Worm (Caenorhabditis elegans) whole organism, young adult: ENCODE results near the gene rab-14.

ENCODE experiments used
- B0019.2 ChIP-seq: fragments of 200-800 bp; sonication (Bioruptor generic); conservative IDR thresholded peaks from 2 replicates; pipeline ENCODE4 v1.3.6; 2022; ENCODE audit warnings: missing genetic modification reagents, missing genetic modification characterization, missing compliant biosample characterization
- C17E4.6 ChIP-seq: fragments of 200-800 bp; sonication (Bioruptor generic); IDR thresholded peaks from 2 replicates; pipeline ENCODE4 v1.3.6; 2022; ENCODE audit warnings: missing genetic modification reagents, missing genetic modification characterization, missing compliant biosample characterization
- F10E7.11 ChIP-seq: sonication (generic microtip); optimal IDR thresholded peaks from 2 replicates; lab custom pipeline; 2017; ENCODE audit warnings: mild to moderate bottlenecking, missing genetic modification characterization, moderate library complexity, missing compliant biosample characterization
- Y79H2A.3 ChIP-seq: fragments of 200-800 bp; sonication (Bioruptor generic); conservative IDR thresholded peaks from 2 replicates; pipeline ENCODE4 v1.3.6; 2022; ENCODE audit warnings: missing genetic modification reagents, missing genetic modification characterization, missing compliant biosample characterization
- aptf-2 ChIP-seq: fragments of 200-800 bp; sonication (Bioruptor generic); conservative IDR thresholded peaks from 2 replicates; pipeline ENCODE4 v1.3.6; 2022; ENCODE audit warnings: missing genetic modification reagents, missing genetic modification characterization, missing compliant biosample characterization
- atf-7 ChIP-seq: sonication (generic microtip); optimal IDR thresholded peaks from 2 replicates; lab custom pipeline; 2017; ENCODE audit warnings: mild to moderate bottlenecking, missing genetic modification characterization, missing compliant biosample characterization
- athp-1 ChIP-seq: sonication (generic microtip); optimal IDR thresholded peaks from 2 replicates; lab custom pipeline; 2017; ENCODE audit warnings: mild to moderate bottlenecking, missing genetic modification characterization, missing compliant biosample characterization
- attf-3 ChIP-seq: fragments of 200-800 bp; sonication (Bioruptor generic); conservative IDR thresholded peaks from 2 replicates; pipeline ENCODE4 v1.3.6; 2022; ENCODE audit warnings: missing genetic modification reagents, missing genetic modification characterization, missing compliant biosample characterization
- bed-1 ChIP-seq: fragments of 200-800 bp; sonication (Bioruptor generic); IDR thresholded peaks from 2 replicates; pipeline ENCODE4 v1.3.6; 2022; ENCODE audit warnings: missing genetic modification reagents, missing genetic modification characterization, missing compliant biosample characterization
- bed-2 ChIP-seq: fragments of 200-800 bp; sonication (Bioruptor generic); IDR thresholded peaks from 2 replicates; pipeline ENCODE4 v1.3.6; 2022; ENCODE audit warnings: missing genetic modification reagents, missing genetic modification characterization, missing compliant biosample characterization
- ccch-3 ChIP-seq: fragments of 200-800 bp; sonication (Bioruptor generic); optimal IDR thresholded peaks from 2 replicates; lab custom pipeline; 2018; ENCODE audit warnings: mild to moderate bottlenecking, missing genetic modification characterization, missing compliant biosample characterization
- cebp-2 ChIP-seq: fragments of 200-800 bp; sonication (Bioruptor generic); IDR thresholded peaks from 2 replicates; pipeline ENCODE4 v1.3.6; 2022; ENCODE audit warnings: missing genetic modification characterization, missing compliant biosample characterization
- ceh-100 ChIP-seq: fragments of 200-800 bp; sonication (Bioruptor generic); IDR thresholded peaks from 2 replicates; pipeline ENCODE4 v1.3.6; 2022; ENCODE audit warnings: missing genetic modification reagents, missing genetic modification characterization, missing compliant biosample characterization
- dpl-1 ChIP-seq: fragments of 150-350 bp; optimal IDR thresholded peaks from 2 replicates; lab custom pipeline; 2014; ENCODE audit warnings: missing biosample characterization, missing genetic modification reagents, missing genetic modification characterization
- egl-18 ChIP-seq: fragments of 200-800 bp; sonication (Bioruptor generic); IDR thresholded peaks from 2 replicates; pipeline ENCODE4 v1.3.6; 2022; ENCODE audit warnings: missing genetic modification reagents, missing genetic modification characterization, missing compliant biosample characterization
- gei-17 ChIP-seq: fragments of 200-800 bp; sonication (Bioruptor generic); optimal IDR thresholded peaks from 2 replicates; lab custom pipeline; 2018; ENCODE audit warnings: mild to moderate bottlenecking, missing genetic modification characterization, missing compliant biosample characterization
- hlh-12 ChIP-seq: sonication (generic microtip); optimal IDR thresholded peaks from 2 replicates; lab custom pipeline; 2016; ENCODE audit warnings: missing genetic modification characterization, missing compliant biosample characterization
- hmg-20 ChIP-seq: fragments of 200-800 bp; sonication (Bioruptor generic); IDR thresholded peaks from 2 replicates; pipeline ENCODE4 v1.3.6; 2022; ENCODE audit warnings: missing genetic modification reagents, missing genetic modification characterization, missing compliant biosample characterization
- lag-1 ChIP-seq: fragments of 200-800 bp; sonication (Bioruptor generic); IDR thresholded peaks from 2 replicates; pipeline ENCODE4 v1.3.6; 2022; ENCODE audit warnings: missing genetic modification reagents, missing genetic modification characterization, missing compliant biosample characterization
- let-607 ChIP-seq, 2 experiments: fragments of 200-800 bp in 1 of 2; sonication (Bioruptor generic) in 1 of 2; sonication (generic microtip) in 1 of 2; optimal IDR thresholded peaks; 2 replicates each; lab custom pipeline; 2016 to 2018; ENCODE audit warnings: mild to moderate bottlenecking in 2 of 2, missing compliant biosample characterization in 2 of 2, missing genetic modification characterization in 2 of 2, moderate library complexity in 2 of 2, missing genotype in 1 of 2
- nfyb-1 ChIP-seq: fragments of 200-800 bp; sonication (Bioruptor generic); IDR thresholded peaks from 2 replicates; pipeline ENCODE4 v1.3.6; 2022; ENCODE audit warnings: missing genetic modification reagents, missing genetic modification characterization, missing compliant biosample characterization
- nhr-120 ChIP-seq: fragments of 200-800 bp; sonication (Bioruptor generic); IDR thresholded peaks from 2 replicates; pipeline ENCODE4 v1.3.6; 2022; ENCODE audit warnings: missing genetic modification characterization, missing compliant biosample characterization
- nhr-179 ChIP-seq: sonication (generic microtip); optimal IDR thresholded peaks from 2 replicates; lab custom pipeline; 2016; ENCODE audit warnings: mild to moderate bottlenecking, missing genetic modification characterization, missing compliant biosample characterization
- nhr-90 ChIP-seq: sonication (generic microtip); optimal IDR thresholded peaks from 2 replicates; lab custom pipeline; 2016; ENCODE audit warnings: missing genotype, mild to moderate bottlenecking, missing genetic modification characterization, missing compliant biosample characterization
- rcor-1 ChIP-seq: fragments of 200-800 bp; sonication (Bioruptor generic); IDR thresholded peaks from 2 replicates; pipeline ENCODE4 v1.3.6; 2022; ENCODE audit warnings: missing genetic modification reagents, missing genetic modification characterization, missing compliant biosample characterization
- sdz-38 ChIP-seq: sonication (generic microtip); optimal IDR thresholded peaks from 2 replicates; lab custom pipeline; 2016; ENCODE audit warnings: missing genotype, missing genetic modification characterization, missing compliant biosample characterization
- snpc-3.4 ChIP-seq: sonication (generic microtip); optimal IDR thresholded peaks from 2 replicates; lab custom pipeline; 2017; ENCODE audit warnings: missing genetic modification characterization, mild to moderate bottlenecking, missing compliant biosample characterization, antibody characterized with exemption, moderate library complexity, missing genotype, missing genetic modification reagents
- snpc-4 ChIP-seq, 5 experiments: fragments of 150-350 bp in 1 of 5; sonication (generic microtip) in 4 of 5; optimal IDR thresholded peaks; 2 replicates each; lab custom pipeline; 2014 to 2018; ENCODE audit warnings: missing genetic modification characterization in 5 of 5, missing biosample characterization in 3 of 5, antibody characterized with exemption in 2 of 5, mild to moderate bottlenecking in 2 of 5, missing compliant biosample characterization in 2 of 5, missing genotype in 2 of 5, moderate library complexity in 2 of 5, missing genetic modification reagents in 1 of 5
- somi-1 ChIP-seq: fragments of 200-800 bp; sonication (Bioruptor generic); optimal IDR thresholded peaks from 2 replicates; lab custom pipeline; 2018; ENCODE audit warnings: mild to moderate bottlenecking, missing genetic modification characterization, missing compliant biosample characterization
- tbx-9 ChIP-seq: sonication (generic microtip); optimal IDR thresholded peaks from 2 replicates; lab custom pipeline; 2016; ENCODE audit warnings: borderline replicate concordance, missing genetic modification characterization, inconsistent platforms, missing compliant biosample characterization
- unc-130 ChIP-seq: sonication (generic microtip); optimal IDR thresholded peaks from 2 replicates; lab custom pipeline; 2016; ENCODE audit warnings: missing genetic modification reagents, missing genetic modification characterization, missing compliant biosample characterization
- unc-62 ChIP-seq: fragments of 150-350 bp; optimal IDR thresholded peaks from 2 replicates; lab custom pipeline; 2014; ENCODE audit warnings: missing biosample characterization, missing genetic modification reagents, missing genetic modification characterization
- zfh-2 ChIP-seq: fragments of 200-800 bp; sonication (Bioruptor generic); conservative IDR thresholded peaks from 2 replicates; pipeline ENCODE4 v1.3.6; 2022; ENCODE audit warnings: missing genetic modification reagents, missing genetic modification characterization, missing compliant biosample characterization
- ztf-25 ChIP-seq: fragments of 200-800 bp; sonication (Bioruptor generic); IDR thresholded peaks from 2 replicates; pipeline ENCODE4 v1.3.6; 2022; ENCODE audit warnings: missing genetic modification reagents, missing genetic modification characterization, missing compliant biosample characterization

Gene rab-14

DNA sequence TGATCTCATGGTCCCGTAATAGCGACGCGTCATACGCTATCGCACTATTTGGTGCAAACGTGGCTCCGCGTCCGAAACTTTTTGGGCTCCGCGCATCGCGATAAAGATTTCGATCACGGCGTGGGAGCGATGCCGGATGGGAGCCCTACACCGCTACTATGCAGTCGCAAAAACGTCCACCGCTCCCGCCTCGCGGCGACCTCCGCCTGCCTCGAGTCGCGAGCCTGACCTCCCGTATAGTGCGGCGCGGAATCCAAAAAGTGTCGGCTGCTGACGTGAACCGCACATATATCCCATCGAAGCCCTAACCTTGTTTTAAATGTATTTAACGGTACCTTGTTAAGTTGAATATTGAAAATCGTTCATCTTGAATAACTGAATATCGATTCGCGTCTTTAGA is 44.0 kb upstream of the rab-14 start (continued):
- TF ChIP-seq lag-1 (GFP tag; lab: Robert Waterston, UW) = 0 out of 2 replicates have a peak, but pooled peaks have one; percentile 48
- TF ChIP-seq B0019.2 = no peak
- TF ChIP-seq nhr-179 (tag; lab: Kevin White, UChicago) = no peak
- TF ChIP-seq tbx-9 (tag; lab: Kevin White, UChicago) = no peak
- TF ChIP-seq ztf-25 (GFP tag; lab: Robert Waterston, UW) = no peak
- no peak for TF ChIP-seq sdz-38
- TF ChIP-seq aptf-2 = no peak
- no peak for TF ChIP-seq bed-2 (GFP tag; lab: Robert Waterston, UW)
- TF ChIP-seq egl-18 = no peak
- no peak for TF ChIP-seq snpc-4 (GFP tag; optimal IDR thresholded peaks at IDR 0.05; lab: Kevin White, UChicago)
- peak in 2 of 4 experiments; percentile 59 to 76 for TF ChIP-seq snpc-4 (tag; optimal IDR thresholded peaks at IDR 0.05; lab: Kevin White, UChicago)
- no peak for TF ChIP-seq Y79H2A.3 (GFP tag; lab: Robert Waterston, UW)
- TF ChIP-seq zfh-2 (GFP tag; lab: Robert Waterston, UW) = peak; percentile 94
- TF ChIP-seq nhr-90 = no peak
- TF ChIP-seq atf-7 (tag; lab: Kevin White, UChicago) = no peak
- no peak for TF ChIP-seq rcor-1 (GFP tag; lab: Robert Waterston, UW)
- no peak for TF ChIP-seq nfyb-1 (GFP tag; lab: Robert Waterston, UW)
- TF ChIP-seq ceh-100 (GFP tag; lab: Robert Waterston, UW) = no peak
- no peak for TF ChIP-seq dpl-1 (GFP tag; lab: Kevin White, UChicago)
- TF ChIP-seq unc-62 (GFP tag; lab: Kevin White, UChicago) = no peak

- TF ChIP-seq somi-1 = no peak
- peak; percentile 86 for TF ChIP-seq attf-3 (GFP tag; lab: Robert Waterston, UW)
These were observed 40.8 kb upstream of the rab-14 start, which contains the start of gene F59D12.5 for ce11 chrX:15647276-15647675. Gene F59D12.5, minus strand, starts transcription at chrX:15647369.

ce11 chrX:15642638-15643037 is 36.2 kb upstream of the rab-14 start, which contains the start of gene H08J19.1:
Gene H08J19.1, plus strand, starts transcription at chrX:15642938.
- no peak for TF ChIP-seq ceh-100 (GFP tag; lab: Robert Waterston, UW)
- no peak for TF ChIP-seq hlh-12 (tag; lab: Kevin White, UChicago)
- TF ChIP-seq athp-1 (tag; lab: Kevin White, UChicago) = no peak
- TF ChIP-seq zfh-2 (GFP tag; lab: Robert Waterston, UW) = no peak
- TF ChIP-seq ccch-3 (GFP tag; lab: Kevin White, UChicago) = no peak
- TF ChIP-seq nhr-120 (GFP tag; lab: Robert Waterston, UW) = no peak
- TF ChIP-seq C17E4.6 (GFP tag; lab: Robert Waterston, UW) = no peak
- no peak for TF ChIP-seq let-607 (tag; optimal IDR thresholded peaks at IDR 0.05; lab: Kevin White, UChicago)
- TF ChIP-seq unc-130 (GFP tag; lab: Kevin White, UChicago) = no peak
- TF ChIP-seq F10E7.11 (tag; lab: Kevin White, UChicago) = no peak
- TF ChIP-seq gei-17 (GFP tag; lab: Kevin White, UChicago) = no peak
- no peak for TF ChIP-seq cebp-2 (GFP tag; lab: Robert Waterston, UW)
- TF ChIP-seq lag-1 (GFP tag; lab: Robert Waterston, UW) = no peak
- no peak for TF ChIP-seq bed-1 (GFP tag; lab: Robert Waterston, UW)
- no peak for TF ChIP-seq hmg-20 (GFP tag; lab: Robert Waterston, UW)
- no peak for TF ChIP-seq snpc-3.4 (tag; lab: Kevin White, UChicago)
- TF ChIP-seq, all 124 proteins: peak for 0
